Worm (Caenorhabditis elegans) whole organism, L1 larva: ENCODE measurements around the gene spe-19.

ENCODE experiments used
- C34B4.2 ChIP-seq: sonication (generic microtip); optimal IDR thresholded peaks from 2 replicates; lab custom pipeline; 2017; ENCODE audit warnings: mild to moderate bottlenecking, missing genetic modification characterization, missing compliant biosample characterization
- F16B12.6 ChIP-seq: fragments of 150-350 bp; optimal IDR thresholded peaks from 2 replicates; lab custom pipeline; 2014; ENCODE audit warnings: missing biosample characterization, missing genetic modification characterization
- aha-1 ChIP-seq: fragments of 150-350 bp; optimal IDR thresholded peaks from 2 replicates; lab custom pipeline; 2014; ENCODE audit warnings: missing biosample characterization, missing genetic modification characterization
- alr-1 ChIP-seq: fragments of 200-800 bp; sonication (Bioruptor generic); optimal IDR thresholded peaks from 2 replicates; lab custom pipeline; 2018; ENCODE audit warnings: borderline replicate concordance, mild to moderate bottlenecking, missing genetic modification characterization, missing compliant biosample characterization
- aly-2 ChIP-seq: fragments of 150-350 bp; optimal IDR thresholded peaks from 2 replicates; lab custom pipeline; 2014; ENCODE audit warnings: missing biosample characterization, missing genetic modification characterization
- ama-1 ChIP-seq: fragments of 150-350 bp; optimal IDR thresholded peaks from 2 replicates; lab custom pipeline; 2014
- ceh-8 ChIP-seq: fragments of 200-800 bp; sonication (Bioruptor generic); optimal IDR thresholded peaks from 2 replicates; lab custom pipeline; 2018; ENCODE audit warnings: mild to moderate bottlenecking, missing genetic modification characterization, moderate library complexity, missing compliant biosample characterization
- ceh-82 ChIP-seq, 3 experiments: fragments of 150-350 bp in 1 of 3; sonication (generic microtip) in 2 of 3; optimal IDR thresholded peaks; 2 replicates each; lab custom pipeline; 2014 to 2017; ENCODE audit warnings: missing biosample characterization in 3 of 3, missing genetic modification characterization in 3 of 3
- ceh-90 ChIP-seq: sonication (generic microtip); optimal IDR thresholded peaks from 2 replicates; lab custom pipeline; 2016; ENCODE audit warnings: missing genetic modification characterization, missing compliant biosample characterization
- dpl-1 ChIP-seq, 3 experiments: fragments of 150-350 bp in 2 of 3; sonication (generic microtip) in 1 of 3; optimal IDR thresholded peaks; 2 replicates each; lab custom pipeline; 2014 to 2017; ENCODE audit warnings: missing biosample characterization in 3 of 3, missing genetic modification characterization in 3 of 3, missing genetic modification reagents in 3 of 3
- dsc-1 ChIP-seq: sonication (generic microtip); optimal IDR thresholded peaks from 2 replicates; lab custom pipeline; 2016; ENCODE audit warnings: mild to moderate bottlenecking, missing genetic modification characterization, missing compliant biosample characterization
- efl-1 ChIP-seq, 4 experiments: fragments of 150-350 bp; optimal IDR thresholded peaks in 3 of 4; peaks in 1 of 4; 1 replicate in 1 of 4; 2 replicates in 3 of 4; lab custom pipeline; 2014; ENCODE audit warnings: missing biosample characterization in 2 of 4, missing genetic modification characterization in 2 of 4, missing genetic modification reagents in 2 of 4
- elt-3 ChIP-seq, 6 experiments: fragments of 150-350 bp in 1 of 6; sonication (generic microtip); optimal IDR thresholded peaks; 2 replicates each; lab custom pipeline; 2017 to 2018; ENCODE audit warnings: missing biosample characterization in 6 of 6, missing genetic modification characterization in 6 of 6, inconsistent platforms in 1 of 6
- ets-5 ChIP-seq: fragments of 200-800 bp; sonication (Bioruptor generic); IDR thresholded peaks from 2 replicates; pipeline ENCODE4 v1.3.6; 2022; ENCODE audit warnings: missing genetic modification characterization, missing compliant biosample characterization
- fkh-8 ChIP-seq: sonication (generic microtip); optimal IDR thresholded peaks from 2 replicates; lab custom pipeline; 2016; ENCODE audit warnings: mild to moderate bottlenecking, missing genetic modification characterization, missing compliant biosample characterization
- hlh-4 ChIP-seq: sonication (generic microtip); optimal IDR thresholded peaks from 2 replicates; lab custom pipeline; 2016; ENCODE audit warnings: mild to moderate bottlenecking, missing genetic modification characterization, missing compliant biosample characterization
- irx-1 ChIP-seq: sonication (generic microtip); optimal IDR thresholded peaks from 2 replicates; lab custom pipeline; 2016; ENCODE audit warnings: missing genetic modification characterization, missing compliant biosample characterization
- isw-1 ChIP-seq: fragments of 200-800 bp; sonication (Bioruptor generic); IDR thresholded peaks from 2 replicates; pipeline ENCODE4 v1.3.6; 2022; ENCODE audit warnings: missing genetic modification characterization, missing compliant biosample characterization
- lin-13 ChIP-seq: fragments of 150-350 bp; optimal IDR thresholded peaks from 2 replicates; lab custom pipeline; 2014; ENCODE audit warnings: missing biosample characterization, missing genetic modification reagents, missing genetic modification characterization
- lin-15B ChIP-seq: fragments of 150-350 bp; sonication (generic microtip); optimal IDR thresholded peaks from 3 replicates; lab custom pipeline; 2014; ENCODE audit warnings: missing biosample characterization, missing genetic modification characterization
- lin-35 ChIP-seq, 2 experiments: fragments of 150-350 bp; optimal IDR thresholded peaks; 2 replicates each; lab custom pipeline; 2014; ENCODE audit warnings: missing biosample characterization in 2 of 2, missing genetic modification characterization in 2 of 2, missing genetic modification reagents in 2 of 2
- lin-39 ChIP-seq: fragments of 150-350 bp; optimal IDR thresholded peaks from 2 replicates; lab custom pipeline; 2014; ENCODE audit warnings: missing biosample characterization, missing genetic modification reagents, missing genetic modification characterization
- lir-3 ChIP-seq: sonication (generic microtip); optimal IDR thresholded peaks from 2 replicates; lab custom pipeline; 2016; ENCODE audit warnings: mild to moderate bottlenecking, missing genetic modification characterization, moderate library complexity, missing compliant biosample characterization; ENCODE audit not compliant: poor library complexity
- lsy-2 ChIP-seq, 2 experiments: fragments of 150-350 bp; optimal IDR thresholded peaks; 2 replicates each; lab custom pipeline; 2014; ENCODE audit warnings: missing biosample characterization in 2 of 2, missing genetic modification characterization in 2 of 2
- mdl-1 ChIP-seq, 2 experiments: fragments of 150-350 bp; optimal IDR thresholded peaks; 2 replicates each; lab custom pipeline; 2014 to 2017; ENCODE audit warnings: missing biosample characterization in 2 of 2, missing genetic modification characterization in 2 of 2, inconsistent platforms in 1 of 2
- mep-1 ChIP-seq: fragments of 150-350 bp; optimal IDR thresholded peaks from 2 replicates; lab custom pipeline; 2014; ENCODE audit warnings: missing biosample characterization, missing genetic modification characterization
- nhr-11 ChIP-seq: fragments of 150-350 bp; optimal IDR thresholded peaks from 2 replicates; lab custom pipeline; 2014; ENCODE audit warnings: missing biosample characterization, missing genetic modification characterization
- nhr-28 ChIP-seq: fragments of 150-350 bp; optimal IDR thresholded peaks from 2 replicates; lab custom pipeline; 2014; ENCODE audit warnings: missing biosample characterization, missing genetic modification characterization
- nhr-47 ChIP-seq: sonication (generic microtip); optimal IDR thresholded peaks from 2 replicates; lab custom pipeline; 2016; ENCODE audit warnings: mild to moderate bottlenecking, missing genetic modification characterization, moderate library complexity, missing compliant biosample characterization
- nhr-71 ChIP-seq: sonication (generic microtip); optimal IDR thresholded peaks from 2 replicates; lab custom pipeline; 2016; ENCODE audit warnings: mild to moderate bottlenecking, missing genetic modification characterization, moderate library complexity, missing compliant biosample characterization
- nhr-85 ChIP-seq: sonication (generic microtip); peaks from one replicate; lab custom pipeline; 2016; ENCODE audit warnings: missing genetic modification characterization, inconsistent platforms, missing compliant biosample characterization
- nhr-90 ChIP-seq: sonication (generic microtip); optimal IDR thresholded peaks from 2 replicates; lab custom pipeline; 2016; ENCODE audit warnings: mild to moderate bottlenecking, missing genetic modification characterization, missing compliant biosample characterization; ENCODE audit not compliant: poor library complexity
- pqm-1 ChIP-seq: sonication (generic microtip); optimal IDR thresholded peaks from 3 replicates; lab custom pipeline; 2017; ENCODE audit warnings: missing biosample characterization, missing genetic modification characterization
- rnt-1 ChIP-seq: sonication (generic microtip); optimal IDR thresholded peaks from 2 replicates; lab custom pipeline; 2016; ENCODE audit warnings: mild to moderate bottlenecking, missing genetic modification characterization, moderate library complexity, missing compliant biosample characterization
- skn-1 ChIP-seq: fragments of 150-350 bp; optimal IDR thresholded peaks from 2 replicates; lab custom pipeline; 2014; ENCODE audit warnings: missing biosample characterization, missing genetic modification characterization
- snu-23 ChIP-seq: sonication (generic microtip); optimal IDR thresholded peaks from 2 replicates; lab custom pipeline; 2016; ENCODE audit warnings: missing genetic modification characterization, missing compliant biosample characterization
- sptf-1 ChIP-seq: fragments of 150-350 bp; optimal IDR thresholded peaks from 2 replicates; lab custom pipeline; 2014; ENCODE audit warnings: missing biosample characterization, missing genetic modification characterization
- sup-37 ChIP-seq: fragments of 200-800 bp; sonication (Bioruptor generic); optimal IDR thresholded peaks from 2 replicates; lab custom pipeline; 2018; ENCODE audit warnings: mild to moderate bottlenecking, missing genetic modification characterization, missing compliant biosample characterization
- tbx-2 ChIP-seq: sonication (generic microtip); optimal IDR thresholded peaks from 2 replicates; lab custom pipeline; 2016; ENCODE audit warnings: missing genetic modification characterization, missing compliant biosample characterization
- unc-30 ChIP-seq: sonication (generic microtip); optimal IDR thresholded peaks from 2 replicates; lab custom pipeline; 2017; ENCODE audit warnings: missing biosample characterization, missing genetic modification characterization
- unc-62 ChIP-seq: fragments of 150-350 bp; optimal IDR thresholded peaks from 2 replicates; lab custom pipeline; 2014; ENCODE audit warnings: missing biosample characterization, missing genetic modification reagents, missing genetic modification characterization
- unc-86 ChIP-seq: sonication (generic microtip); optimal IDR thresholded peaks from 2 replicates; lab custom pipeline; 2016; ENCODE audit warnings: missing genetic modification characterization, missing compliant biosample characterization
- xbp-1 ChIP-seq: sonication (generic microtip); optimal IDR thresholded peaks from 2 replicates; lab custom pipeline; 2016; ENCODE audit warnings: missing genetic modification characterization, missing compliant biosample characterization
- zag-1 ChIP-seq: fragments of 150-350 bp; optimal IDR thresholded peaks from 2 replicates; lab custom pipeline; 2014; ENCODE audit warnings: missing biosample characterization, missing genetic modification characterization
- zip-4 ChIP-seq: fragments of 200-800 bp; sonication (Bioruptor generic); optimal IDR thresholded peaks from 2 replicates; lab custom pipeline; 2018; ENCODE audit warnings: mild to moderate bottlenecking, missing genetic modification characterization, moderate library complexity, missing compliant biosample characterization
- ztf-4 ChIP-seq: fragments of 150-350 bp; optimal IDR thresholded peaks from 2 replicates; lab custom pipeline; 2014; ENCODE audit warnings: missing biosample characterization, missing genetic modification characterization

The spe-19 gene

DNA sequence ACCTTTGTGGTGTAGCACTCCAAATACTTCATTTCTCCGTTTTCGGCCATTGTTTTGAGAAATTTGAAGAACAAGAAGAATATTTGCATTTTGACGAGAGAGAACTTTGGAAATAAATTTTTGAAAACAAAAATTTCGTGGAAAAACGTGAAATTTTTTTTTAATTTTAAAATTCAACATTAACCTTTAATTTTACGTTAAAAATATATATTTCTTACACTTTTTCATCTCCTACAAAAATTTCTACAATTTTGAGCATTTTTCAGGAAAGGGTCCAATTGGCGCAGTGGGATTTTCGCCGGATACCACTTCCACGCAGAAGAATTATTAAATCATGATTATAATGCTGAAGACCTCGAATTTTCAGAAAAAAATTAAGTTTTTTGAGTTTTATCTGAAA, at the start of gene spe-19:
TSS of gene spe-19 (minus strand) at position 101 of the 400 bp plus-strand sequence.
- TF ChIP-seq nhr-90 (tag; lab: Kevin White, UChicago) = no peak
- TF ChIP-seq nhr-47 (tag; lab: Kevin White, UChicago) = no peak
- TF ChIP-seq irx-1 (tag; lab: Kevin White, UChicago) = no peak
- no peak for TF ChIP-seq fkh-8
- TF ChIP-seq lin-15B (tag; lab: Kevin White, UChicago) = no peak
- no peak for TF ChIP-seq zag-1 (tag; lab: Kevin White, UChicago)
- no peak for TF ChIP-seq F16B12.6 (tag; lab: Kevin White, UChicago)
- no peak for TF ChIP-seq nhr-28

DNA sequence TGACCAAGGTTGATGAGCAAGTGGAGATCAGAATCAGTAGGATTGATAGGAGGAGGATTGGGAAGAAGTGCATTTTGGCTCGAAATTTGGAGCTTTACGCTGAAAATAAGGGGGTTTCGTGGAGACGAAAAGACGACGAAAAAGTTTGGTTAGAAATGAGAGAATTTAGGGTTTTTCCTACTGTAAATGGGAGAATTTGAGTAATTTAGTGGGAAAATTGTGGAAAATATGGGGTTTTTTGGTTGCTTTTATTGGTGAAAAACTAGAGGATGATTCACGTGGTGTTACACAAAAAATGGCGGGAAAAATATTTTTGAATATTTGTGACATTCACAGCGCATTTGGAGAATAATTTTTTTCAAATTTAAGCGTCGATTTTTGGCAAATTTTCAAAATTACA, 47.7 kb upstream of the spe-19 start, which contains the start of gene nlp-69:
TSS of gene nlp-69 (minus strand) at position 101 of the 400 bp plus-strand sequence.
- TF ChIP-seq unc-62 (GFP tag; lab: Kevin White, UChicago) (no peak), C34B4.2 (no peak), elt-3 (tag; optimal IDR thresholded peaks at IDR 0.05; lab: Kevin White, UChicago) (no peak), zip-4 (GFP tag; lab: Kevin White, UChicago) (no peak), aly-2 (tag; lab: Kevin White, UChicago) (no peak), lin-39 (tag; lab: Kevin White, UChicago) (no peak), unc-30 (tag; lab: Kevin White, UChicago) (no peak), dsc-1 (tag; lab: Kevin White, UChicago) (no peak), hlh-4 (tag; lab: Kevin White, UChicago) (no peak), mep-1 (tag; lab: Kevin White, UChicago) (no peak), ets-5 (GFP tag; lab: Robert Waterston, UW) (no peak), sup-37 (GFP tag; lab: Kevin White, UChicago) (no peak), nhr-47 (tag; lab: Kevin White, UChicago) (no peak), lir-3 (tag; lab: Kevin White, UChicago) (no peak), lin-13 (GFP tag; lab: Kevin White, UChicago) (no peak), nhr-11 (tag; lab: Kevin White, UChicago) (no peak), ama-1 (no peak), skn-1 (tag; lab: Kevin White, UChicago) (no peak), sptf-1 (no peak), unc-86 (tag; lab: Kevin White, UChicago) (no peak)

DNA sequence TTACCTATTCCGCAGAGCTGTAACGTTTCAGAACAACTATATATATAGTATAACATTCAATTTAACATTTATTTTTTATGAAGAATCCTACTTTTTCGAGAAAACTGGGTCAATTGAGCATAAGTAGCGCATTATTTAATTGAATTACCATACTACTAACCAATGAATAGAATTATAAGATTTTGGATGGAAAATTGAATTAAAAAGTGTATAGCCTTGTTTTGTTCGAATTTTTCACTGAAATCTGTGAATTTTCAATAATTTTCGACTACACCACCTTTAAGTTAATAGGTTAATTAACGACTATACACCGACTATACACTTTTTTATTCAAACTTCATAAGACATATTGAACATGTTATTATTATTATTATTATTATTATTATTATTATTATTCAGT, 46.7 kb upstream of the spe-19 start:
- TF ChIP-seq ceh-8 (GFP tag; lab: Kevin White, UChicago) (peak; percentile 90), rnt-1 (tag; lab: Kevin White, UChicago) (no peak), zag-1 (tag; lab: Kevin White, UChicago) (no peak)

ce11 chrV:20090698-20091313, 43.6 kb upstream of the spe-19 start, which contains the start of the genes dcs-1 and sec-23:
Gene dcs-1, minus strand, starts transcription at chrV:20090743.
Gene sec-23, plus strand, starts transcription at chrV:20091263.
- TF ChIP-seq mdl-1 (tag; optimal IDR thresholded peaks at IDR 0.05; lab: Kevin White, UChicago) (peak in 1 of 2 experiments; percentile 6), xbp-1 (peak; percentile 18), isw-1 (GFP tag; lab: Robert Waterston, UW) (no peak), ceh-8 (GFP tag; lab: Kevin White, UChicago) (no peak), fkh-8 (peak; percentile 1), lin-35 (GFP tag; optimal IDR thresholded peaks at IDR 0.05; lab: Kevin White, UChicago) (peak in 1 of 2 experiments; percentile 26), aha-1 (tag; lab: Kevin White, UChicago) (no peak), ztf-4 (tag; lab: Kevin White, UChicago) (no peak), nhr-85 (tag; lab: Kevin White, UChicago) (no peak), nhr-47 (tag; lab: Kevin White, UChicago) (peak; percentile 7), nhr-71 (tag; lab: Kevin White, UChicago) (peak; percentile 20), ceh-90 (tag; lab: Kevin White, UChicago) (peak; percentile 77), efl-1 (optimal IDR thresholded peaks at IDR 0.05; lab: Kevin White, UChicago) (peak; percentile 17 to 18), efl-1 (GFP tag; optimal IDR thresholded peaks at IDR 0.05 in 1 of 2; lab: Kevin White, UChicago) (peak in 1 of 2 experiments; percentile 44), pqm-1 (no peak), tbx-2 (tag; lab: Kevin White, UChicago) (peak; percentile 21), alr-1 (tag; lab: Kevin White, UChicago) (no peak), rnt-1 (tag; lab: Kevin White, UChicago) (peak; percentile 83), lsy-2 (tag; optimal IDR thresholded peaks at IDR 0.05; lab: Kevin White, UChicago) (peak; percentile 13 to 15), mep-1 (tag; lab: Kevin White, UChicago) (peak; percentile 33), snu-23 (peak; percentile 19), irx-1 (tag; lab: Kevin White, UChicago) (peak; percentile 11), ceh-82 (tag; optimal IDR thresholded peaks at IDR 0.05; lab: Kevin White, UChicago) (peak in 1 of 3 experiments; percentile 20), elt-3 (tag; optimal IDR thresholded peaks at IDR 0.05; lab: Kevin White, UChicago) (no peak), dpl-1 (GFP tag; optimal IDR thresholded peaks at IDR 0.05; lab: Kevin White, UChicago) (peak in 1 of 3 experiments; percentile 23)
